Worm (Caenorhabditis elegans) whole organism, late embryonic: ENCODE data around the gene fars-3.

ENCODE experiments used
- T23F11.4 ChIP-seq: fragments of 200-800 bp; sonication (Bioruptor generic); optimal IDR thresholded peaks from 2 replicates; lab custom pipeline; 2018; ENCODE audit warnings: mild to moderate bottlenecking, missing genetic modification characterization, missing compliant biosample characterization
- Y22D7AL.16 ChIP-seq: sonication (generic microtip); optimal IDR thresholded peaks from 2 replicates; lab custom pipeline; 2016; ENCODE audit warnings: missing genetic modification characterization, missing compliant biosample characterization
- ahr-1 ChIP-seq: sonication (generic microtip); optimal IDR thresholded peaks from 2 replicates; lab custom pipeline; 2016; ENCODE audit warnings: missing genetic modification characterization, missing compliant biosample characterization
- ceh-18 ChIP-seq: sonication (generic microtip); optimal IDR thresholded peaks from 2 replicates; lab custom pipeline; 2016; ENCODE audit warnings: missing genetic modification characterization, missing compliant biosample characterization
- ceh-19 ChIP-seq: fragments of 200-800 bp; sonication (Bioruptor generic); optimal IDR thresholded peaks from 2 replicates; lab custom pipeline; 2018; ENCODE audit warnings: mild to moderate bottlenecking, missing genetic modification characterization, missing compliant biosample characterization
- ceh-30 ChIP-seq: fragments of 150-350 bp; optimal IDR thresholded peaks from 2 replicates; lab custom pipeline; 2014; ENCODE audit warnings: missing biosample characterization, missing genetic modification characterization
- ceh-31 ChIP-seq: sonication (generic microtip); optimal IDR thresholded peaks from 2 replicates; lab custom pipeline; 2016; ENCODE audit warnings: missing genetic modification characterization, missing compliant biosample characterization
- ceh-45 ChIP-seq: fragments of 200-800 bp; sonication (Bioruptor generic); IDR thresholded peaks from 2 replicates; pipeline ENCODE4 v1.3.6; 2022; ENCODE audit warnings: missing genetic modification reagents, missing genetic modification characterization, missing compliant biosample characterization
- ceh-48 ChIP-seq: sonication (generic microtip); optimal IDR thresholded peaks from 2 replicates; lab custom pipeline; 2016; ENCODE audit warnings: missing genetic modification characterization, inconsistent platforms, missing compliant biosample characterization
- dmd-4 ChIP-seq: sonication (generic microtip); optimal IDR thresholded peaks from 2 replicates; lab custom pipeline; 2016; ENCODE audit warnings: borderline replicate concordance, missing genetic modification characterization, missing compliant biosample characterization
- elt-2 ChIP-seq: sonication (generic microtip); optimal IDR thresholded peaks from 2 replicates; lab custom pipeline; 2016; ENCODE audit warnings: missing genetic modification reagents, missing genetic modification characterization, missing compliant biosample characterization
- ets-4 ChIP-seq: sonication (generic microtip); optimal IDR thresholded peaks from 2 replicates; lab custom pipeline; 2016; ENCODE audit warnings: missing genetic modification characterization, missing compliant biosample characterization
- fax-1 ChIP-seq: sonication (generic microtip); optimal IDR thresholded peaks from 2 replicates; lab custom pipeline; 2016; ENCODE audit warnings: missing genotype, missing genetic modification characterization, missing compliant biosample characterization
- fkh-6 ChIP-seq: sonication (generic microtip); optimal IDR thresholded peaks from 2 replicates; lab custom pipeline; 2016; ENCODE audit warnings: missing genetic modification characterization, missing compliant biosample characterization
- hlh-15 ChIP-seq: sonication (generic microtip); optimal IDR thresholded peaks from 2 replicates; lab custom pipeline; 2016; ENCODE audit warnings: missing genetic modification characterization, missing compliant biosample characterization
- hlh-6 ChIP-seq: sonication (generic microtip); optimal IDR thresholded peaks from 2 replicates; lab custom pipeline; 2016; ENCODE audit warnings: missing genotype, missing genetic modification characterization, missing compliant biosample characterization
- hlh-8 ChIP-seq: sonication (generic microtip); optimal IDR thresholded peaks from 2 replicates; lab custom pipeline; 2016; ENCODE audit warnings: missing genotype, missing genetic modification characterization, missing compliant biosample characterization
- nhr-232 ChIP-seq: sonication (generic microtip); optimal IDR thresholded peaks from 2 replicates; lab custom pipeline; 2016; ENCODE audit warnings: missing genetic modification characterization, missing compliant biosample characterization
- odd-2 ChIP-seq: sonication (generic microtip); optimal IDR thresholded peaks from 2 replicates; lab custom pipeline; 2017; ENCODE audit warnings: antibody characterized with exemption, mild to moderate bottlenecking, missing genetic modification characterization, missing compliant biosample characterization
- pha-2 ChIP-seq: sonication (generic microtip); optimal IDR thresholded peaks from 2 replicates; lab custom pipeline; 2017; ENCODE audit warnings: mild to moderate bottlenecking, missing genetic modification characterization, missing compliant biosample characterization
- pha-4 ChIP-seq: fragments of 150-350 bp; optimal IDR thresholded peaks from 2 replicates; lab custom pipeline; 2018; ENCODE audit warnings: missing biosample characterization, missing genetic modification reagents, missing genetic modification characterization
- rnt-1 ChIP-seq: sonication (generic microtip); optimal IDR thresholded peaks from 2 replicates; lab custom pipeline; 2016; ENCODE audit warnings: missing genetic modification characterization, missing compliant biosample characterization
- sox-2 ChIP-seq: fragments of 200-800 bp; sonication (Bioruptor generic); IDR thresholded peaks from 2 replicates; pipeline ENCODE4 v1.3.6; 2022; ENCODE audit warnings: missing genetic modification reagents, missing genetic modification characterization, missing compliant biosample characterization
- sox-4 ChIP-seq: sonication (generic microtip); optimal IDR thresholded peaks from 2 replicates; lab custom pipeline; 2017; ENCODE audit warnings: mild to moderate bottlenecking, missing genetic modification characterization, inconsistent platforms, missing compliant biosample characterization
- unc-55 ChIP-seq: sonication (generic microtip); optimal IDR thresholded peaks from 2 replicates; lab custom pipeline; 2017; ENCODE audit warnings: missing biosample characterization, missing genetic modification reagents, missing genetic modification characterization

Gene fars-3

ce11 chrII:8514729-8515128 lies 50.1 kb downstream of the fars-3 start, which contains the start of gene ctg-2:
Gene ctg-2 (plus strand): TSS chrII:8515054.
- TF ChIP-seq sox-2 (GFP tag; lab: Robert Waterston, UW) (no peak), dmd-4 (no peak), ceh-19 (GFP tag; lab: Kevin White, UChicago) (no peak), nhr-232 (tag; lab: Kevin White, UChicago) (no peak), ets-4 (tag; lab: Kevin White, UChicago) (no peak), ceh-45 (GFP tag; lab: Robert Waterston, UW) (no peak), Y22D7AL.16 (tag; lab: Kevin White, UChicago) (no peak), fkh-6 (tag; lab: Kevin White, UChicago) (no peak), ahr-1 (tag; lab: Kevin White, UChicago) (no peak), ceh-18 (tag; lab: Kevin White, UChicago) (no peak), T23F11.4 (no peak), sox-4 (no peak), fax-1 (no peak), unc-55 (no peak), hlh-6 (tag; lab: Kevin White, UChicago) (no peak), odd-2 (tag; lab: Kevin White, UChicago) (no peak), ceh-31 (tag; lab: Kevin White, UChicago) (no peak), pha-4 (tag; lab: Kevin White, UChicago) (no peak), hlh-8 (tag; lab: Kevin White, UChicago) (no peak), ceh-48 (tag; lab: Kevin White, UChicago) (no peak)

- no peak for TF ChIP-seq hlh-15 (tag; lab: Kevin White, UChicago)
- peak; percentile 80 for TF ChIP-seq elt-2 (tag; lab: Kevin White, UChicago)
- no peak for TF ChIP-seq rnt-1
- no peak for TF ChIP-seq pha-2
- no peak for TF ChIP-seq ceh-30 (tag; lab: Kevin White, UChicago)
- TF ChIP-seq, all 69 proteins: peak for 1
Observed at ce11 chrII:8515521-8515920, 50.9 kb downstream of the fars-3 start.
